Worm (Caenorhabditis elegans) whole organism, mixed stage, embryonic: Measurements from ENCODE around the gene srd-18.
A peak's percentile ranks its signal among the peaks of the same experiment; 100 is the strongest.

Experiments used
- M03D4.4 ChIP-seq: sonication (generic microtip); optimal IDR thresholded peaks from 2 replicates; lab custom pipeline; 2017; ENCODE audit warnings: mild to moderate bottlenecking, missing genetic modification characterization, missing compliant biosample characterization
- bed-3 ChIP-seq: fragments of 200-800 bp; sonication (Bioruptor generic); optimal IDR thresholded peaks from 3 replicates; lab custom pipeline; 2018; ENCODE audit warnings: mild to moderate bottlenecking, missing genetic modification characterization, moderate library complexity, missing compliant biosample characterization
- blmp-1 ChIP-seq: fragments of 150-350 bp; optimal IDR thresholded peaks from 2 replicates; lab custom pipeline; 2014; ENCODE audit warnings: missing biosample characterization, missing genetic modification characterization
- ceh-39 ChIP-seq: fragments of 150-350 bp; optimal IDR thresholded peaks from 2 replicates; lab custom pipeline; 2014; ENCODE audit warnings: missing biosample characterization, missing genetic modification characterization
- ceh-43 ChIP-seq: fragments of 200-800 bp; sonication (Bioruptor generic); optimal IDR thresholded peaks from 2 replicates; lab custom pipeline; 2018; ENCODE audit warnings: mild to moderate bottlenecking, missing genetic modification characterization, moderate library complexity, missing compliant biosample characterization
- ces-1 ChIP-seq: fragments of 150-350 bp; optimal IDR thresholded peaks from 2 replicates; lab custom pipeline; 2014; ENCODE audit warnings: missing biosample characterization, missing genetic modification reagents, missing genetic modification characterization
- cnd-1 ChIP-seq: fragments of 200-800 bp; sonication (Bioruptor generic); optimal IDR thresholded peaks from 2 replicates; lab custom pipeline; 2018; ENCODE audit warnings: mild to moderate bottlenecking, missing genetic modification characterization, missing compliant biosample characterization
- drap-1 ChIP-seq: fragments of 200-800 bp; sonication (Bioruptor generic); optimal IDR thresholded peaks from 3 replicates; lab custom pipeline; 2018; ENCODE audit warnings: mild to moderate bottlenecking, missing genetic modification characterization, missing compliant biosample characterization
- elt-1 ChIP-seq: sonication (generic microtip); optimal IDR thresholded peaks from 2 replicates; lab custom pipeline; 2017; ENCODE audit warnings: missing genetic modification characterization, mild to moderate bottlenecking, missing compliant biosample characterization, antibody characterized with exemption, moderate library complexity, borderline replicate concordance; ENCODE audit not compliant: insufficient read depth
- elt-3 ChIP-seq: fragments of 150-350 bp; optimal IDR thresholded peaks from 2 replicates; lab custom pipeline; 2014; ENCODE audit warnings: missing biosample characterization, missing genetic modification characterization
- flh-1 ChIP-seq: fragments of 200-800 bp; sonication (Bioruptor generic); optimal IDR thresholded peaks from 2 replicates; lab custom pipeline; 2018; ENCODE audit warnings: mild to moderate bottlenecking, missing genetic modification characterization, moderate library complexity, missing compliant biosample characterization
- ham-2 ChIP-seq: fragments of 200-800 bp; sonication (Bioruptor generic); optimal IDR thresholded peaks from 2 replicates; lab custom pipeline; 2018; ENCODE audit warnings: mild to moderate bottlenecking, missing genetic modification characterization, missing compliant biosample characterization
- hlh-1 ChIP-seq: fragments of 150-350 bp; optimal IDR thresholded peaks from 2 replicates; lab custom pipeline; 2014; ENCODE audit warnings: missing biosample characterization, missing genetic modification reagents, missing genetic modification characterization
- lin-13 ChIP-seq: fragments of 150-350 bp; optimal IDR thresholded peaks from 2 replicates; lab custom pipeline; 2014; ENCODE audit warnings: missing biosample characterization, missing genetic modification characterization
- lin-32 ChIP-seq: fragments of 200-800 bp; sonication (Bioruptor generic); optimal IDR thresholded peaks from 2 replicates; lab custom pipeline; 2018; ENCODE audit warnings: mild to moderate bottlenecking, missing genetic modification characterization, missing compliant biosample characterization
- lsy-2 ChIP-seq: fragments of 150-350 bp; optimal IDR thresholded peaks from 2 replicates; lab custom pipeline; 2014; ENCODE audit warnings: missing biosample characterization, missing genetic modification characterization
- mab-5 ChIP-seq: fragments of 150-350 bp; optimal IDR thresholded peaks from 2 replicates; lab custom pipeline; 2014; ENCODE audit warnings: missing biosample characterization, missing genetic modification characterization
- mls-2 ChIP-seq: sonication (generic microtip); optimal IDR thresholded peaks from 2 replicates; lab custom pipeline; 2016; ENCODE audit warnings: mild to moderate bottlenecking, missing genetic modification characterization, moderate library complexity, missing compliant biosample characterization
- nhr-12 ChIP-seq: fragments of 150-350 bp; optimal IDR thresholded peaks from 2 replicates; lab custom pipeline; 2014; ENCODE audit warnings: missing biosample characterization, missing genetic modification characterization
- nhr-2 ChIP-seq: fragments of 150-350 bp; optimal IDR thresholded peaks from 2 replicates; lab custom pipeline; 2014; ENCODE audit warnings: missing biosample characterization, missing genetic modification characterization
- nhr-28 ChIP-seq: fragments of 150-350 bp; optimal IDR thresholded peaks from 2 replicates; lab custom pipeline; 2014; ENCODE audit warnings: missing biosample characterization, missing genetic modification characterization
- nhr-76 ChIP-seq: sonication (generic microtip); optimal IDR thresholded peaks from 2 replicates; lab custom pipeline; 2017; ENCODE audit warnings: missing biosample characterization, missing genetic modification characterization
- pha-4 ChIP-seq: fragments of 150-350 bp; optimal IDR thresholded peaks from 2 replicates; lab custom pipeline; 2018; ENCODE audit warnings: missing biosample characterization, missing genetic modification reagents, missing genetic modification characterization
- sem-2 ChIP-seq: fragments of 200-800 bp; sonication (Bioruptor generic); optimal IDR thresholded peaks from 2 replicates; lab custom pipeline; 2018; ENCODE audit warnings: mild to moderate bottlenecking, missing genetic modification characterization, missing compliant biosample characterization
- snpc-4 ChIP-seq: fragments of 150-350 bp; optimal IDR thresholded peaks from 2 replicates; lab custom pipeline; 2014; ENCODE audit warnings: missing biosample characterization, missing genetic modification characterization
- sptf-1 ChIP-seq: sonication (generic microtip); optimal IDR thresholded peaks from 2 replicates; lab custom pipeline; 2017; ENCODE audit warnings: mild to moderate bottlenecking, missing genetic modification characterization, moderate library complexity, missing compliant biosample characterization
- unc-120 ChIP-seq: sonication (generic microtip); optimal IDR thresholded peaks from 2 replicates; lab custom pipeline; 2017; ENCODE audit warnings: missing genetic modification characterization, missing compliant biosample characterization; ENCODE audit not compliant: poor library complexity, severe bottlenecking
- unc-39 ChIP-seq: fragments of 150-350 bp; optimal IDR thresholded peaks from 2 replicates; lab custom pipeline; 2014; ENCODE audit warnings: missing biosample characterization, missing genetic modification characterization
- unc-62 ChIP-seq: fragments of 150-350 bp; optimal IDR thresholded peaks from 2 replicates; lab custom pipeline; 2014; ENCODE audit warnings: missing biosample characterization, missing genetic modification reagents, missing genetic modification characterization
- zip-8 ChIP-seq: fragments of 150-350 bp; optimal IDR thresholded peaks from 2 replicates; lab custom pipeline; 2014; ENCODE audit warnings: missing biosample characterization, missing genetic modification characterization
- ztf-11 ChIP-seq: fragments of 150-350 bp; optimal IDR thresholded peaks from 2 replicates; lab custom pipeline; 2014; ENCODE audit warnings: missing biosample characterization, missing genetic modification characterization

Gene srd-18

ce11 chrV:13437473-13438074 is 10.9 kb upstream of the srd-18 start, which contains the start of gene mes-4:
TSS of gene mes-4 (minus strand) at chrV:13437545.
- TF ChIP-seq cnd-1 (tag; lab: Kevin White, UChicago) (no peak), ztf-11 (tag; lab: Kevin White, UChicago) (no peak), blmp-1 (tag; lab: Kevin White, UChicago) (no peak), mls-2 (no peak), snpc-4 (tag; lab: Kevin White, UChicago) (no peak), elt-3 (no peak), lin-32 (GFP tag; lab: Kevin White, UChicago) (no peak), unc-120 (tag; lab: Kevin White, UChicago) (no peak), ham-2 (no peak), ceh-39 (no peak), pha-4 (no peak)

DNA sequence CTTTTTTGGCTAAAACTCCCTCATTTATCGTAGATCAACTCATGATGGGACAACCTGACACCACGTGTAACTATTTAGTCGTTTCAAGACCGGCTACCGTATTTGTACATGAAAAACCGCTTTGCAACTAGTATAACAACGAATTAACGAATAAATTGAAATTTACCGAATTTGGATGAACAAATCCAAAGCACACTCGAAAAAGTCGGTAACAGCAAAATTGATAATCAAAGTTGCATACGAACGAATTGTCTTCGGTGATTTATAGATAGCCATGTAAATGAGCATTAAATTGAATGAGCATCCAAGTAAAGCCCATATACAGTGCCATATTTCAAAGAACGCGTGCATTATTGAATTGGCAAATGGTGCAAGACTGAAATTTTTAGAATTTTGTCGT is 5.7 kb upstream of the srd-18 start, which contains the start of gene srd-17:
Gene srd-17 (minus strand): TSS at position 351 of the 400 bp plus-strand sequence.
- TF ChIP-seq unc-120 (tag; lab: Kevin White, UChicago), result no peak
- peak; percentile 37 for TF ChIP-seq nhr-12 (tag; lab: Kevin White, UChicago)

DNA sequence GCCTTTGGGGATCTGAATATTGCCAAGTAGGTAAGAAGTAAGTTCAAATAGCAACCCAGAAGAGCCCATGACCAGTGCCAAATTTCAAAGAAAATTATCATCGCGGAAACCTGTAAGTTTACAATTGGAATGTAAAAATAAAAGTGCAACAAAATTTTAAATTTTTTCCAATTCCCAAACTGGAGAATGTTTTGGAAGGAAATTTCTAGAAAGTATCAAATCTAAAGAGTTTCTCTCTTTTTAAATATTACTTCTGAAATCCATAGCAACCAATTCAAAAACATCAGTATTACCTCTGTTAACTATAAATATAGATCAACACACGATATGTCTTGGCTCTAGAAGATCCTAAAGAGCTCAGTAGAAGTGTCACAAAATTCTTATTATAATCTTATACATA is 2.0 kb upstream of the srd-18 start, which contains the start of gene srd-19:
Gene srd-19 (minus strand): TSS at position 101 of the 400 bp plus-strand sequence.
- TF ChIP-seq mab-5 (tag; lab: Kevin White, UChicago), result no peak
- TF ChIP-seq blmp-1 (tag; lab: Kevin White, UChicago), result no peak
- TF ChIP-seq flh-1 (GFP tag; lab: Kevin White, UChicago), result no peak
- no peak for TF ChIP-seq sem-2 (GFP tag; lab: Kevin White, UChicago)
- TF ChIP-seq bed-3 (GFP tag; lab: Kevin White, UChicago), result no peak
- no peak for TF ChIP-seq hlh-1 (tag; lab: Kevin White, UChicago)
- TF ChIP-seq nhr-12 (tag; lab: Kevin White, UChicago), result no peak
- TF ChIP-seq nhr-2, result no peak
- no peak for TF ChIP-seq ceh-39
- TF ChIP-seq nhr-28 (tag; lab: Kevin White, UChicago), result no peak
- no peak for TF ChIP-seq drap-1 (GFP tag; lab: Kevin White, UChicago)
- TF ChIP-seq ceh-43 (GFP tag; lab: Kevin White, UChicago), result no peak
- TF ChIP-seq ztf-11 (tag; lab: Kevin White, UChicago), result no peak
- no peak for TF ChIP-seq elt-1 (tag; lab: Kevin White, UChicago)
- no peak for TF ChIP-seq ces-1 (GFP tag; lab: Kevin White, UChicago)
- no peak for TF ChIP-seq ham-2
- TF ChIP-seq unc-39 (tag; lab: Kevin White, UChicago), result no peak

ce11 chrV:13427378-13427777 is 714 bp upstream of the srd-18 start:
- TF ChIP-seq drap-1 (GFP tag; lab: Kevin White, UChicago) (no peak), bed-3 (GFP tag; lab: Kevin White, UChicago) (no peak), lsy-2 (tag; lab: Kevin White, UChicago) (no peak), pha-4 (no peak), zip-8 (no peak), unc-62 (GFP tag; lab: Kevin White, UChicago) (no peak), ceh-39 (no peak), nhr-2 (no peak), unc-120 (tag; lab: Kevin White, UChicago) (no peak), lin-13 (no peak), sptf-1 (tag; lab: Kevin White, UChicago) (no peak), ztf-11 (tag; lab: Kevin White, UChicago) (no peak), nhr-28 (tag; lab: Kevin White, UChicago) (no peak), hlh-1 (tag; lab: Kevin White, UChicago) (no peak), ham-2 (no peak), flh-1 (GFP tag; lab: Kevin White, UChicago) (no peak)
- TF ChIP-seq, all 35 proteins: peak for 0

DNA sequence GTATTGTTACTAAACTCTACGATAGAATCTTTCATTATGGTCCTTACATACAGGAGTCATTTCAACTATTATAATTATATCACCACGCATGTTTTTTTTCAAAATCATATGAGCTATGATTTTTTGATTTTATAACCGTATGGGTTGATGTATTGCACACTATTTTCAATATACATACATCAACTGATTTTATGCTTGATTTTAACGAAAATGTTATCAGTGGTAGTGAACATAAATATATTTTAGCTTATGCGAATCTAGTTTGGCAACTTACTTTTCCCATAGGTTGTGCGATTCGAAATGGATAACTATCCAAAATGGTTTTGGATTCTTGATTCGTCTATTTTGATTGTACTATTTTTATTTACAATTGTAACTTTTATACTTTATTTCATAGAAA is 3.1 kb downstream of the srd-18 start, which contains the start of gene srv-10:
Gene srv-10 (plus strand): TSS at position 301 of the 400 bp plus-strand sequence.
- no peak for TF ChIP-seq bed-3 (GFP tag; lab: Kevin White, UChicago)
- no peak for TF ChIP-seq nhr-28 (tag; lab: Kevin White, UChicago)
- TF ChIP-seq M03D4.4 (tag; lab: Kevin White, UChicago), result no peak
- no peak for TF ChIP-seq drap-1 (GFP tag; lab: Kevin White, UChicago)
- no peak for TF ChIP-seq ceh-43 (GFP tag; lab: Kevin White, UChicago)
- TF ChIP-seq nhr-2, result no peak
- TF ChIP-seq zip-8, result no peak
- TF ChIP-seq nhr-76, result no peak
- no peak for TF ChIP-seq hlh-1 (tag; lab: Kevin White, UChicago)
- TF ChIP-seq ztf-11 (tag; lab: Kevin White, UChicago), result no peak
- no peak for TF ChIP-seq unc-62 (GFP tag; lab: Kevin White, UChicago)
- TF ChIP-seq blmp-1 (tag; lab: Kevin White, UChicago), result no peak
- no peak for TF ChIP-seq mls-2
- TF ChIP-seq, all 35 proteins: peak for 0
